Fruit fly (Drosophila melanogaster): ENCODE data around the gene Stip1.

Stip1 gene

DNA sequence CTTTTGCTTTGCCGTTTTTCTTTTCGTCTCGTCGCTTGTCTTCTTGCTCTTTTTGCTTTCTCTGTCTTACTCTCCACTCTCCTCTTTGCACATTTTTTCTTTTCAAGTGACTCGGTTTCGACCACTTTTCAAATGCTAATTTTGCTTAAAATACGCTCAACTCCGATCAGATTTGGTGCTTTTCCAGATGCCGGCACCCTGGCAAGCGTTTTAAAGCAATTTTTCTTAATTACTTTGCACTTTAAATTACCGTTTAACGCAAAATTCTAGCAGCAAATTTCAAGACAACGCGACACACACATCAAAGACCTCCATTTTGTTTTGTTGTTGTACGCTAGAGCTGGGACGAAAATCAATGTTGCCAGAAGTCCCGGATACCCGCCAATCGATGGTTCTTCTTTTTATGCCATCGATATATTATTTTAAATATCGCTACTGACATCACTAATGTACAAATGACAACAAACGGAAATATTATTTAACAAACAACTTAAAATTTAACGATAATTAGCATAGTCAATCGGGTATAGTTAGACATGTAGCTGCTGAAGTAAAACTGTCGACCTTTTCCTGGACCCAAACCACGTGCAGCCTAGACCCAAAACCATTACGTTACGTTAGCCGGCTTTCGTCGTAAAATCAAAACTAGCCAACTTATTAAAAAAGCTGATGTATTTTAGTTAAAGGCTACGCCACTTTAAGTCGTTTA is 44.3 kb upstream of the Stip1 start, which contains the start of gene kis (continued):
- peak; percentile 99 for TF ChIP-seq Sry-δ (GFP tag; optimal IDR thresholded peaks at IDR 0.05)
- no peak for TF ChIP-seq CG15073 (GFP tag; optimal IDR thresholded peaks at IDR 0.05)
- no peak for TF ChIP-seq jigr1 (GFP tag; IDR thresholded peaks at IDR 0.05)
- TF ChIP-seq yki (optimal IDR thresholded peaks at IDR 0.05), result no peak
- peak; percentile 96 for TF ChIP-seq Bgb (GFP tag; IDR thresholded peaks at IDR 0.05; ENCODE audit: partially characterized antibody)
- TF ChIP-seq HLH3B (GFP tag; IDR thresholded peaks at IDR 0.05), result no peak; the same call in 1 of the 2 replicates
- TF ChIP-seq scrt (GFP tag; optimal IDR thresholded peaks at IDR 0.05), result peak; percentile 69
- peak; percentile 50 for TF ChIP-seq tx (GFP tag; optimal IDR thresholded peaks at IDR 0.05)
- TF ChIP-seq emc (GFP tag; optimal IDR thresholded peaks at IDR 0.05), result peak; percentile 10
- peak; percentile 78 for TF ChIP-seq Lhr (GFP tag; optimal IDR thresholded peaks at IDR 0.05)
- TF ChIP-seq esg (GFP tag; conservative IDR thresholded peaks at IDR 0.05), result no peak
- TF ChIP-seq CG2116 (GFP tag; optimal IDR thresholded peaks at IDR 0.05), result peak; percentile 79
- TF ChIP-seq da (GFP tag; optimal IDR thresholded peaks at IDR 0.05), result no peak
- no peak for TF ChIP-seq CG12219 (GFP tag; optimal IDR thresholded peaks at IDR 0.05)
- peak; percentile 47 for TF ChIP-seq Antp (GFP tag; optimal IDR thresholded peaks at IDR 0.05)
- no peak for TF ChIP-seq pum (GFP tag; optimal IDR thresholded peaks at IDR 0.05)
- no peak for TF ChIP-seq CG8359 (GFP tag; optimal IDR thresholded peaks at IDR 0.05; ENCODE audit: borderline replicate concordance)
- peak; percentile 12 for TF ChIP-seq CG31365 (tag; optimal IDR thresholded peaks at IDR 0.05)
- peak; percentile 54 for TF ChIP-seq gfzf (GFP tag; optimal IDR thresholded peaks at IDR 0.05)
- peak; percentile 14 for TF ChIP-seq CG10654 (GFP tag; optimal IDR thresholded peaks at IDR 0.05)
- TF ChIP-seq CG10209 (GFP tag; optimal IDR thresholded peaks at IDR 0.05), result peak; percentile 29
- peak; percentile 76 for TF ChIP-seq CHES-1-like (GFP tag; optimal IDR thresholded peaks at IDR 0.05)
- TF ChIP-seq Abd-B (GFP tag; optimal IDR thresholded peaks at IDR 0.05), result peak; percentile 57
- no peak for TF ChIP-seq CG11696 (GFP tag; IDR thresholded peaks at IDR 0.05)
- TF ChIP-seq ham (GFP tag; IDR thresholded peaks at IDR 0.05), result no peak
- peak; percentile 31 for TF ChIP-seq shn (GFP tag; optimal IDR thresholded peaks at IDR 0.05)
- peak; percentile 10 for TF ChIP-seq Sox102F (GFP tag; optimal IDR thresholded peaks at IDR 0.05)
- TF ChIP-seq maf-S (GFP tag; optimal IDR thresholded peaks at IDR 0.05), result peak; percentile 46
- peak; percentile 3 for TF ChIP-seq CG1647 (GFP tag; optimal IDR thresholded peaks at IDR 0.05)
- no peak for TF ChIP-seq fd3F (GFP tag; optimal IDR thresholded peaks at IDR 0.05)
- TF ChIP-seq CkIIα-i1 (GFP tag; IDR thresholded peaks at IDR 0.05), result no peak
- peak; percentile 2 for TF ChIP-seq CG18476 (GFP tag; optimal IDR thresholded peaks at IDR 0.05)
- no peak for TF ChIP-seq CG2889 (GFP tag; IDR thresholded peaks at IDR 0.05)
- TF ChIP-seq mam (GFP tag; optimal IDR thresholded peaks at IDR 0.05), result peak; percentile 56
- no peak for TF ChIP-seq B-H1 (GFP tag; IDR thresholded peaks at IDR 0.05)
- no peak for TF ChIP-seq CG2199 (GFP tag; IDR thresholded peaks at IDR 0.05)
- peak; percentile 95 for TF ChIP-seq CG4360 (GFP tag; IDR thresholded peaks at IDR 0.05)
- TF ChIP-seq Ets97D (GFP tag; optimal IDR thresholded peaks at IDR 0.05), result peak; percentile 94
- TF ChIP-seq Fer2 (tag; optimal IDR thresholded peaks at IDR 0.05), result no peak
- no peak for TF ChIP-seq Ssrp (tag; optimal IDR thresholded peaks at IDR 0.05)
- TF ChIP-seq CG34224 (GFP tag; IDR thresholded peaks at IDR 0.05; ENCODE audit: partially characterized antibody), result peak; percentile 96
- peak; percentile 70 for TF ChIP-seq CG9932 (GFP tag; IDR thresholded peaks at IDR 0.05)
- no peak for TF ChIP-seq tup (GFP tag; optimal IDR thresholded peaks at IDR 0.05)
- TF ChIP-seq HmgZ (tag; optimal IDR thresholded peaks at IDR 0.05), result peak; percentile 81
- TF ChIP-seq Bteb2 (GFP tag; optimal IDR thresholded peaks at IDR 0.05), result peak; percentile 25
- no peak for TF ChIP-seq CG18619 (GFP tag; optimal IDR thresholded peaks at IDR 0.05)
- peak; percentile 42 to 66 for TF ChIP-seq Pdp1 (GFP tag; optimal IDR thresholded peaks at IDR 0.05)
- TF ChIP-seq CG8089 (GFP tag; optimal IDR thresholded peaks at IDR 0.05), result no peak
- TF ChIP-seq row (GFP tag; IDR thresholded peaks at IDR 0.05), result peak; percentile 61
- peak; percentile 63 for TF ChIP-seq CG12155 (GFP tag; optimal IDR thresholded peaks at IDR 0.05)
- TF ChIP-seq sens-2 (GFP tag; IDR thresholded peaks at IDR 0.05), result no peak
